Worm (Caenorhabditis elegans) whole organism, early embryonic: ENCODE measurements around the gene K01D12.9.
"Not testable (repeated sequence)": the region's sequence is repeated elsewhere in the genome, so short reads cannot be mapped to it uniquely, and the experiment has no call there.

Experiments
- B0310.2 ChIP-seq: sonication (generic microtip); optimal IDR thresholded peaks from 2 replicates; lab custom pipeline; 2016; ENCODE audit warnings: mild to moderate bottlenecking, missing genetic modification characterization, missing compliant biosample characterization
- F13C5.2 ChIP-seq: sonication (generic microtip); optimal IDR thresholded peaks from 2 replicates; lab custom pipeline; 2017; ENCODE audit warnings: mild to moderate bottlenecking, missing genetic modification characterization, inconsistent platforms, missing compliant biosample characterization
- aly-1 ChIP-seq: sonication (generic microtip); optimal IDR thresholded peaks from 2 replicates; lab custom pipeline; 2016; ENCODE audit warnings: missing genetic modification characterization, missing compliant biosample characterization
- ama-1 ChIP-seq: fragments of 150-350 bp; optimal IDR thresholded peaks from 2 replicates; lab custom pipeline; 2014
- ceh-13 ChIP-seq: fragments of 200-800 bp; sonication (Bioruptor generic); optimal IDR thresholded peaks from 2 replicates; lab custom pipeline; 2018; ENCODE audit warnings: mild to moderate bottlenecking, missing genetic modification characterization, missing compliant biosample characterization
- ceh-36 ChIP-seq: sonication (generic microtip); optimal IDR thresholded peaks from 2 replicates; lab custom pipeline; 2016; ENCODE audit warnings: missing genetic modification characterization, inconsistent platforms, missing compliant biosample characterization
- ets-7 ChIP-seq: sonication (generic microtip); optimal IDR thresholded peaks from 2 replicates; lab custom pipeline; 2016; ENCODE audit warnings: missing genotype, missing genetic modification characterization, missing compliant biosample characterization
- flt-1 ChIP-seq: fragments of 200-800 bp; sonication (Bioruptor generic); IDR thresholded peaks from 2 replicates; pipeline ENCODE4 v1.3.6; 2022; ENCODE audit warnings: missing genetic modification characterization, missing compliant biosample characterization
- hmbx-1 ChIP-seq: sonication (generic microtip); optimal IDR thresholded peaks from 2 replicates; lab custom pipeline; 2016; ENCODE audit warnings: mild to moderate bottlenecking, missing genetic modification characterization, missing compliant biosample characterization
- hmg-4 ChIP-seq: fragments of 200-800 bp; sonication (Bioruptor generic); optimal IDR thresholded peaks from 2 replicates; lab custom pipeline; 2018; ENCODE audit warnings: mild to moderate bottlenecking, missing genetic modification characterization, missing compliant biosample characterization
- hnd-1 ChIP-seq: sonication (generic microtip); optimal IDR thresholded peaks from 2 replicates; lab custom pipeline; 2016; ENCODE audit warnings: missing genetic modification characterization, missing compliant biosample characterization
- pes-1 ChIP-seq: fragments of 200-800 bp; sonication (Bioruptor generic); IDR thresholded peaks from 2 replicates; pipeline ENCODE4 v1.3.6; 2022; ENCODE audit warnings: missing genetic modification reagents, missing genetic modification characterization, missing compliant biosample characterization
- scrt-1 ChIP-seq: fragments of 200-800 bp; sonication (Bioruptor generic); IDR thresholded peaks from 2 replicates; pipeline ENCODE4 v1.3.6; 2022; ENCODE audit warnings: missing genetic modification characterization, missing compliant biosample characterization
- sea-1 ChIP-seq: fragments of 200-800 bp; sonication (Bioruptor generic); conservative IDR thresholded peaks from 2 replicates; pipeline ENCODE4 v1.3.6; 2022; ENCODE audit warnings: missing genetic modification characterization, missing compliant biosample characterization
- tbx-11 ChIP-seq: fragments of 200-800 bp; sonication (Bioruptor generic); IDR thresholded peaks from 2 replicates; pipeline ENCODE4 v1.3.6; 2022; ENCODE audit warnings: missing genetic modification characterization, missing compliant biosample characterization
- tbx-37 ChIP-seq: fragments of 200-800 bp; sonication (Bioruptor generic); conservative IDR thresholded peaks from 2 replicates; pipeline ENCODE4 v1.3.6; 2022; ENCODE audit warnings: missing genetic modification reagents, missing genetic modification characterization, missing compliant biosample characterization
- tra-4 ChIP-seq: sonication (generic microtip); optimal IDR thresholded peaks from 2 replicates; lab custom pipeline; 2017; ENCODE audit warnings: missing genetic modification characterization, missing compliant biosample characterization

K01D12.9 gene

ce11 chrV:12397545-12397944 lies 6.9 kb downstream of the K01D12.9 start, which contains the start of gene K01D12.5:
TSS of gene K01D12.5 (plus strand) at chrV:12397845.
- TF ChIP-seq ceh-36 (tag; lab: Kevin White, UChicago), result no peak
- TF ChIP-seq aly-1 (tag; lab: Kevin White, UChicago), result no peak
- no peak for TF ChIP-seq hnd-1 (tag; lab: Kevin White, UChicago)
- no peak for TF ChIP-seq hmg-4 (GFP tag; lab: Kevin White, UChicago)
- no peak for TF ChIP-seq scrt-1 (GFP tag; lab: Robert Waterston, UW)
- TF ChIP-seq sea-1 (GFP tag; lab: Robert Waterston, UW), result no peak
- TF ChIP-seq ets-7 (tag; lab: Kevin White, UChicago), result no peak
- TF ChIP-seq pes-1 (GFP tag; lab: Robert Waterston, UW), result no peak
- TF ChIP-seq tbx-11, result no peak
- no peak for TF ChIP-seq flt-1
- no peak for TF ChIP-seq tra-4 (tag; lab: Kevin White, UChicago)
- TF ChIP-seq ceh-13 (GFP tag; lab: Kevin White, UChicago), result no peak

DNA sequence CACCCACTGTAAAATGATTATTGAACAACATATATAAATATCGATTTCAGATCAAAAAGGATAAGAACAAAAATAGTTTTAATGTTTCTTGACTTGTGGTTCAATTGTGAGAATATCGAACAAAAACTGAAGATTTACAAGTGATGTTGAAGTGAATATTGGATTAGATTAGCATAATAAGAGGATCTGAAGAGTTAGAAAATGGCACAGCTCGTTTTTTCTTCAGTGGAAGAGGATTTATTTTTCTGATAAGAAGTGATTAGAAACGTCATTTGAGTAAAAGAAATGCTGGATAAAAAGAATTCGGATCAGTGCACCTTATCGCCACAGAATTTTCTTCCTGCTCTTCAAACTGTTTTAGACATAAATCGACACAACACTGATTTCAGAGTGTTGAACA lies 8.7 kb downstream of the K01D12.9 start, which contains the start of gene twk-14:
Gene twk-14, minus strand, starts transcription at position 8 of the 400 bp plus-strand sequence.
- TF ChIP-seq pes-1 (GFP tag; lab: Robert Waterston, UW), result no peak
- TF ChIP-seq hmg-4 (GFP tag; lab: Kevin White, UChicago), result no peak
- TF ChIP-seq aly-1 (tag; lab: Kevin White, UChicago), result no peak
- no peak for TF ChIP-seq F13C5.2 (tag; lab: Kevin White, UChicago)
- TF ChIP-seq hmbx-1 (tag; lab: Kevin White, UChicago), result no peak
- no peak for TF ChIP-seq B0310.2 (tag; lab: Kevin White, UChicago)
- no peak for TF ChIP-seq tra-4 (tag; lab: Kevin White, UChicago)

- TF ChIP-seq B0310.2 (tag; lab: Kevin White, UChicago), result no peak
- TF ChIP-seq tbx-37 (GFP tag; lab: Robert Waterston, UW), result no peak
- no peak for TF ChIP-seq aly-1 (tag; lab: Kevin White, UChicago)
- TF ChIP-seq ceh-13 (GFP tag; lab: Kevin White, UChicago), result no peak
- no peak for TF ChIP-seq hmbx-1 (tag; lab: Kevin White, UChicago)
- no peak for TF ChIP-seq pes-1 (GFP tag; lab: Robert Waterston, UW)
- TF ChIP-seq scrt-1 (GFP tag; lab: Robert Waterston, UW), result no peak
- no peak for TF ChIP-seq F13C5.2 (tag; lab: Kevin White, UChicago)
- TF ChIP-seq tbx-11, result no peak
- no peak for TF ChIP-seq tra-4 (tag; lab: Kevin White, UChicago)
- no peak for TF ChIP-seq ama-1 (lab: Kevin White, UChicago)
- TF ChIP-seq sea-1 (GFP tag; lab: Robert Waterston, UW), result no peak
Observed at ce11 chrV:12386154-12386553, 18.3 kb downstream of the K01D12.9 start, which contains the start of gene K01D12.15. TSS of gene K01D12.15 (plus strand) at chrV:12386454.

ce11 chrV:12377256-12377655 lies 27.2 kb downstream of the K01D12.9 start, which contains the start of gene K01D12.1:
TSS of gene K01D12.1 (plus strand) at chrV:12377556.
- TF ChIP-seq ets-7 (tag; lab: Kevin White, UChicago), result no peak
- TF ChIP-seq aly-1 (tag; lab: Kevin White, UChicago), result no peak
- no peak for TF ChIP-seq tbx-11
- no peak for TF ChIP-seq pes-1 (GFP tag; lab: Robert Waterston, UW)
- TF ChIP-seq sea-1 (GFP tag; lab: Robert Waterston, UW), result no peak
- TF ChIP-seq ama-1 (lab: Kevin White, UChicago), result no peak
- TF ChIP-seq scrt-1 (GFP tag; lab: Robert Waterston, UW), result no peak
- TF ChIP-seq hmg-4 (GFP tag; lab: Kevin White, UChicago), result no peak

DNA sequence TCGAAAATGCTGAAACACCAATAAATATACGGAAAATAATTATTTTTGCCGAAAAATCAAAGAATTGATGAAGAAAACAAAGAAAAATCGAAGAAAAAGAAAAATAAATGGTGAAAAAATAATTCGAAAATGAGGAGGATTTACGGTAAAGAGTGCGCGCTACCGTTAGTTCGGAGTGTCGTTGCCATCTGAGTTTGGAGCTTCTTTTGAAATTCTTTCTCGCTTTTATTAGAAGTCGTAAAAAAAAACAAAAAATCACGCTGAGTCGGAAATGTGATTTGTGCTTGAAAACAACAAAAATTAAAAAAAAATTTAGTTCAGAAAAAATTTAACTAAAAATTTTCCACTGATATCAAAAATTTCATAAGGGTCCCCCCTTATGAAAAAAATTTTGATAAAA lies 30.2 kb downstream of the K01D12.9 start, which contains the start of gene F23H12.10:
Gene F23H12.10, minus strand, starts transcription at position 12 of the 400 bp plus-strand sequence.
- not testable (repeated sequence) for TF ChIP-seq F13C5.2, hmbx-1, ets-7 (tag; lab: Kevin White, UChicago)

DNA sequence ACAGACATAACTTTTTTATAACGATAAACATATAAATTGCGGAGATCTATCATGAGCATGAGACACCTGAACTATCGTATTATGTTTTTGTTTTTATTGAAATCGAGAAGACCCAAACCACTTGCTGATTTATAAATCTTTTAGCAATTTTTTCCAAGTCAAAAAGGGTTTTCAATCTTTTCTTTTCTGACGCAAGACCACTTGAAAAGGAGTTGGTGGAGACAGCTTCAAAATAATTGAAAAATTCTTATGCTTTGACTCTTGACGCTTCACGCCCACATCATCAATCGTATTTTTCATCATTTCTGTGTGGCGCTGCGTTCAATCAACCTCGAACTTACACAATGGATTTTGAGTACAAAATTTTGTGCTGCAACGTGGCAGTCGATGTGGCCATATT lies 33.1 kb downstream of the K01D12.9 start, which contains the start of gene F23H12.7:
Gene F23H12.7, plus strand, starts transcription at position 301 of the 400 bp plus-strand sequence.
- no peak for TF ChIP-seq ceh-13 (GFP tag; lab: Kevin White, UChicago)
- TF ChIP-seq flt-1, result no peak
- no peak for TF ChIP-seq hmg-4 (GFP tag; lab: Kevin White, UChicago)
- TF ChIP-seq tbx-11, result no peak
- TF ChIP-seq hmbx-1 (tag; lab: Kevin White, UChicago), result no peak
- TF ChIP-seq ceh-36 (tag; lab: Kevin White, UChicago), result no peak
- TF ChIP-seq aly-1 (tag; lab: Kevin White, UChicago), result no peak

DNA sequence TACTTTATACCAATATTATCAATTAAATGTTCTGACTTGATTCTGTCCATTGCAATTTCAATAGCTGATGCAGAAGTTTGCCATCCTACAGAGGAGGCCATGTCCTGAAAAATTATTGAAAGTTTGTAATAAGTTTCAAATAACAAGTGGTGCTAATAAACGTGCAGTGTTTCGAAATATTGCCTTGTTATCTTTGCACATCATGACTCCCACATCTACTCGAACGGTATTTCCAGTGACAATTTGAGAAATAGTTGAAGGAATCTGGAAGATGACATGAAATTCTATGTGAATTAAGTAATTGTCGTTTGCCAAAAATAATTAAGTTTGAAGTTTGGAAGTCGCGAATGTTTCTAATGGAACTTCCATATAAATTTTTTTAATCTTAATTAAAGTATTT lies 35.0 kb downstream of the K01D12.9 start, which contains the start of gene gcy-13:
Gene gcy-13, minus strand, starts transcription at position 101 of the 400 bp plus-strand sequence.
- TF ChIP-seq ceh-13 (GFP tag; lab: Kevin White, UChicago) (no peak), ceh-36 (tag; lab: Kevin White, UChicago) (no peak), hnd-1 (tag; lab: Kevin White, UChicago) (no peak), hmbx-1 (tag; lab: Kevin White, UChicago) (no peak), F13C5.2 (tag; lab: Kevin White, UChicago) (no peak), pes-1 (GFP tag; lab: Robert Waterston, UW) (no peak), flt-1 (no peak), tbx-37 (GFP tag; lab: Robert Waterston, UW) (no peak), ets-7 (tag; lab: Kevin White, UChicago) (no peak), tbx-11 (no peak), scrt-1 (GFP tag; lab: Robert Waterston, UW) (no peak), ama-1 (lab: Kevin White, UChicago) (no peak), tra-4 (tag; lab: Kevin White, UChicago) (no peak), sea-1 (GFP tag; lab: Robert Waterston, UW) (no peak)
